Fruit fly (Drosophila melanogaster): ENCODE measurements around the gene CG42470.
A peak's percentile ranks its signal among the peaks of the same experiment; 100 is the strongest.

The CG42470 gene

DNA sequence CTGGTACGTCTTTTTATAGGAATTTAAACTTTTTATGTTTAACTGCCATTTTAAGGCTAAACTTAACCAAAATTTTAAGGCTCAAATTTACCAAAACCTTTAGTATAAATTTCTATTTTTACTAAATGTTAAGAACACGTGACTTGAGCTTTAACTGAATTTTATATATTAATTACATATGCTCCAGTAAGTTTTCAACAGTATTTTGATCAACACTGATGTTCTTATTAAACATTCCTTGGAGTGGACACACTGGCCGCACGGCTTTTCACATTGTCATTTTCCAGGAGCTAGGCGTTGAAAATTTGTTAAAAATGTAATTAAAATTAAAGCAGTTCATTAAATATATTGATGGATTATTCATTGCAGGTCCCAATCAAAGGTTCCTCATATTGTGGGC, 36.3 kb upstream of the CG42470 start, which contains the start of gene CG14932:
CG14932 (plus strand) TSS at position 230 of the 400 bp plus-strand sequence.
- TF ChIP-seq Smox (GFP tag; optimal IDR thresholded peaks at IDR 0.05), result no peak
- TF ChIP-seq achi (GFP tag; optimal IDR thresholded peaks at IDR 0.05), result no peak
- TF ChIP-seq CG1621 (tag; optimal IDR thresholded peaks at IDR 0.05), result no peak
- no peak for TF ChIP-seq Met (GFP tag; optimal IDR thresholded peaks at IDR 0.05)
- TF ChIP-seq Blimp-1 (GFP tag; optimal IDR thresholded peaks at IDR 0.05), result no peak
- no peak for TF ChIP-seq CG3032 (tag; optimal IDR thresholded peaks at IDR 0.05)
- TF ChIP-seq CG11902 (GFP tag; optimal IDR thresholded peaks at IDR 0.05), result no peak
- no peak for TF ChIP-seq esn (GFP tag; optimal IDR thresholded peaks at IDR 0.05)
- TF ChIP-seq ss (GFP tag; optimal IDR thresholded peaks at IDR 0.05), result no peak

DNA sequence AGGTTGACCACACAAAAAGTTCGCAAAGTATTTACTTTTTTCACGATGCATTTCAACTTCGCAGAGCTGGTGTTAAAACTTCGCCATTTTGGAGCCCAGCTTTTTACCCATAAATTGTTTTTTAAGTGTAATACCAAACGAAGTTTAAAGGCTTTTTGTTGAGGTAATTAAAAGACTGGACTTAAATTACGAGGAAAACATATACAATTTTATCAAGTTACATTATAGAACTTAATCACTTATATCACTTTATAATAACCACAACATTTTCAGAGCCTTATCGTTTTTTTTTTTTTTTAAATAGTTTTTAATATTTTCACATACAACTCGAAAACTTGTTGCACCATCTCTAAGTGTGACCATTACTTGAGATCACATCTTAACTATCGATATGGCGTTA, 34.7 kb upstream of the CG42470 start, which contains the start of gene CG14931:
CG14931 (plus strand) TSS at position 301 of the 400 bp plus-strand sequence.
- TF ChIP-seq Lpt (GFP tag; optimal IDR thresholded peaks at IDR 0.05) (no peak), CG6163 (GFP tag; IDR thresholded peaks at IDR 0.05) (no peak), CG11294 (GFP tag; IDR thresholded peaks at IDR 0.05) (no peak), Hr4 (GFP tag; optimal IDR thresholded peaks at IDR 0.05) (no peak), esn (GFP tag; optimal IDR thresholded peaks at IDR 0.05) (no peak), Hr39 (GFP tag; optimal IDR thresholded peaks at IDR 0.05) (no peak), CG34406 (GFP tag; optimal IDR thresholded peaks at IDR 0.05) (no peak), Sox14 (GFP tag; optimal IDR thresholded peaks at IDR 0.05) (no peak), CG10631 (GFP tag; optimal IDR thresholded peaks at IDR 0.05) (no peak), acj6 (GFP tag; optimal IDR thresholded peaks at IDR 0.05) (no peak)

DNA sequence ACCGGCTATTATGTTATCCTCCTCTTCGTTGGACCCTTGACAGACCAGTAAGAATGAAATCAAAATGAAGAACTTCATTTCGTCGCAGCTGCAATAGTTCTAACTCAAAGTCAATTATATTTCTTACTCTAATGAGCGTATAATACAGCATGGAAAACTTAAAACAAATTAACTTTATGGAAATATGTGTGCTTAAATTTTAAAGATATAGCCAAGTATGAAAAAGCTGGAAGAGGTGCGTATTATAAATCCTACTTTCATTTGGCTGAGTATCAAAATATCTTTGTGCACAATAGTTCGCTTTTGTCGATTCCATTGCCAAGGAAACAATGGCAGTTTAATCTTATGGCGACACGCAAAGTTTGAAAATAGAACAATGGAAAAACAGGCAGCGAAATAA, 1.0 kb upstream of the CG42470 start, which contains the start of gene Sfp33A1:
Sfp33A1 (minus strand) TSS at position 101 of the 400 bp plus-strand sequence.
- no peak for TF ChIP-seq dac (GFP tag; optimal IDR thresholded peaks at IDR 0.05)
- TF ChIP-seq achi (GFP tag; optimal IDR thresholded peaks at IDR 0.05), result no peak

DNA sequence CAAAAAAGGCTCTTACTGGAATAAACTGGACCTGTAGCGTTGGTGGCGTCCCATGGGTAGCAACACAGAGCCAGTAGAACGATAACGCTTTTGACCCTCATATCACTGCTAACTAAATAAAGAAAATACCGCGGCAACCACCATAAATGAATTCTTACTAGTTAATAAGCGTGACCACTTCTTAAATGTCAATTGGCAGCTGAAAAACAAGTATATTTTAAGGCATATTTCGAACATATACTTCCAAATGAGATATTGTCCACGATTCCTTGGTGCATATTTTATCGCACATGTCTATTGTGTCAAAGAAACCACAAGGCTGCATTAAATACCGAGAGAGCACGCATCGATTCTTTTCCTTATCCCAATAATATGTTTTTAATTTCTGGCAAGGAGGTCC, 567 bp upstream of the CG42470 start, which contains the start of gene CG42471:
CG42471 (minus strand) TSS at position 101 of the 400 bp plus-strand sequence.
- TF ChIP-seq CG11294 (GFP tag; IDR thresholded peaks at IDR 0.05), result no peak
- no peak for TF ChIP-seq Sox102F (GFP tag; optimal IDR thresholded peaks at IDR 0.05)

- no peak for TF ChIP-seq CG16779 (tag; optimal IDR thresholded peaks at IDR 0.05)
- peak; percentile 25 for TF ChIP-seq Eip93F (GFP tag; optimal IDR thresholded peaks at IDR 0.05)
- TF ChIP-seq eg (GFP tag; IDR thresholded peaks at IDR 0.05), result no peak
- TF ChIP-seq vri (GFP tag; optimal IDR thresholded peaks at IDR 0.05), result peak; percentile 86
- TF ChIP-seq CG34406 (GFP tag; optimal IDR thresholded peaks at IDR 0.05), result no peak
- TF ChIP-seq Gug (GFP tag; IDR thresholded peaks at IDR 0.05), result no peak
- no peak for TF ChIP-seq Hr4 (GFP tag; optimal IDR thresholded peaks at IDR 0.05)
- TF ChIP-seq OdsH (GFP tag; optimal IDR thresholded peaks at IDR 0.05), result no peak
- TF ChIP-seq Eip78C (GFP tag), result no peak
These were observed 12.8 kb downstream of the CG42470 start for dm6 chr2L:11740595-11740994.

- TF ChIP-seq vri (GFP tag; optimal IDR thresholded peaks at IDR 0.05), result peak; percentile 56
- no peak for TF ChIP-seq CG10669 (GFP tag; optimal IDR thresholded peaks at IDR 0.05)
These were observed 14.8 kb downstream of the CG42470 start, which contains the start of gene Vha100-5 for dm6 chr2L:11738554-11738982. Vha100-5 (plus strand) TSS chr2L:11738948.

DNA sequence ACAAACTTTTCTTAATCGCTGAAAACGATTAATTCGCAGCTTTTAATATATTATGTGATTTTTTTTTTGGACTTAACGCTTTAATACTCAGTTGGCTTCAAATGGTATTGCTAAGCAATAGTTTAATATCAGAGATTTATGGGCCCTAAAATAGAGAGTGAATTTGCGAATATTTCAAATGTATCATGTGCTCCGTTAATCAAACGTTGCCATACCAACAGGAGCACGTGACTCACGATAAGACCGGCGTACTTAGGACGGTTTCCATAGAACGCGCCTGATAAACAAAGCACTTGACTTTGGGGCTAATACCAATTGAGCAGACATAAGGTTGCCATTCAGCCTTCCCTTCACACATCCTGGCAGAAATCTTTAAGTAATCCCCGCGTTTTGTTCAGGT, 15.7 kb downstream of the CG42470 start:
- TF ChIP-seq CG10631 (GFP tag; optimal IDR thresholded peaks at IDR 0.05), result no peak
- TF ChIP-seq CG6808 (GFP tag; optimal IDR thresholded peaks at IDR 0.05), result no peak
- TF ChIP-seq svp (GFP tag), result peak; percentile 47

Data from whole organism, prepupa.